Fruit fly (Drosophila melanogaster): ENCODE data around the gene brk.

The brk gene

dm6 chrX:7299399-7300355 lies 8.1 kb upstream of the brk start (continued):
- peak; percentile 62 for TF ChIP-seq phol (tag; optimal IDR thresholded peaks at IDR 0.05)
- no peak for TF ChIP-seq psq (GFP tag; optimal IDR thresholded peaks at IDR 0.05)
- peak; percentile 67 for TF ChIP-seq CG18599 (GFP tag; optimal IDR thresholded peaks at IDR 0.05)
- TF ChIP-seq bab2 (GFP tag; optimal IDR thresholded peaks at IDR 0.05) = peak; percentile 13
- TF ChIP-seq crp (GFP tag; optimal IDR thresholded peaks at IDR 0.05) = no peak
- TF ChIP-seq CG10321 (GFP tag; IDR thresholded peaks at IDR 0.05) = no peak
- peak; percentile 38 for TF ChIP-seq CG7786 (GFP tag; optimal IDR thresholded peaks at IDR 0.05)
- TF ChIP-seq rib (GFP tag; IDR thresholded peaks at IDR 0.05) = no peak
- TF ChIP-seq CG16815 (GFP tag; optimal IDR thresholded peaks at IDR 0.05) = peak; percentile 18
- no peak; the same call in 1 of the 2 replicates for TF ChIP-seq HLH3B (GFP tag; IDR thresholded peaks at IDR 0.05)
- TF ChIP-seq insv (GFP tag; optimal IDR thresholded peaks at IDR 0.05) = no peak
- TF ChIP-seq ewg (GFP tag; optimal IDR thresholded peaks at IDR 0.05) = peak; percentile 36
- peak; percentile 21 for TF ChIP-seq slp2 (GFP tag; optimal IDR thresholded peaks at IDR 0.05)
- peak; percentile 27 to 33 for TF ChIP-seq dpn (GFP tag; optimal IDR thresholded peaks at IDR 0.05)
- TF ChIP-seq Eip74EF (GFP tag; optimal IDR thresholded peaks at IDR 0.05) = peak in 1 of 2 experiments; percentile 19
- TF ChIP-seq Fer1 (GFP tag; optimal IDR thresholded peaks at IDR 0.05) = peak; percentile 17
- TF ChIP-seq sug (tag; optimal IDR thresholded peaks at IDR 0.05) = no peak
- no peak; the same call in 2 of the 3 replicates for TF ChIP-seq zfh1 (GFP tag; IDR thresholded peaks at IDR 0.05)
- TF ChIP-seq Dip3 (GFP tag; optimal IDR thresholded peaks at IDR 0.05) = peak; percentile 53
- TF ChIP-seq HLH4C (GFP tag; IDR thresholded peaks at IDR 0.05; ENCODE audit: partially characterized antibody) = no peak
- peak; percentile 36 for TF ChIP-seq abd-A (tag; optimal IDR thresholded peaks at IDR 0.05)
- peak; percentile 38 for TF ChIP-seq Blimp-1 (GFP tag; optimal IDR thresholded peaks at IDR 0.05)
- no peak for TF ChIP-seq ara (GFP tag; IDR thresholded peaks at IDR 0.05)
- TF ChIP-seq CG10209 (GFP tag; optimal IDR thresholded peaks at IDR 0.05) = peak; percentile 39
- TF ChIP-seq tx (GFP tag; optimal IDR thresholded peaks at IDR 0.05) = peak; percentile 41
- TF ChIP-seq Tbp (GFP tag; optimal IDR thresholded peaks at IDR 0.05) = no peak
- TF ChIP-seq MBD-R2 (GFP tag; IDR thresholded peaks at IDR 0.05) = no peak
- TF ChIP-seq fd3F (GFP tag; optimal IDR thresholded peaks at IDR 0.05) = peak; percentile 1
- TF ChIP-seq CG6791 (GFP tag; IDR thresholded peaks at IDR 0.05; ENCODE audit: partially characterized antibody) = no peak
- TF ChIP-seq Awh (GFP tag; IDR thresholded peaks at IDR 0.05) = no peak
- no peak for TF ChIP-seq CG33213 (GFP tag; optimal IDR thresholded peaks at IDR 0.05)
- no peak for TF ChIP-seq pzg (GFP tag; optimal IDR thresholded peaks at IDR 0.05)
- TF ChIP-seq pan (optimal IDR thresholded peaks at IDR 0.05) = no peak
- TF ChIP-seq pan (GFP tag; optimal IDR thresholded peaks at IDR 0.05 in 1 of 2, IDR thresholded peaks at IDR 0.05 in 1 of 2) = peak in 1 of 2 experiments; percentile 52
- peak; percentile 12 for TF ChIP-seq CG10274 (GFP tag; optimal IDR thresholded peaks at IDR 0.05)
- peak; percentile 2 for TF ChIP-seq Mad (GFP tag; optimal IDR thresholded peaks at IDR 0.05)
- TF ChIP-seq pnt (GFP tag; optimal IDR thresholded peaks at IDR 0.05) = no peak
- TF ChIP-seq ac (GFP tag; optimal IDR thresholded peaks at IDR 0.05) = no peak
- TF ChIP-seq CG7357 (GFP tag; IDR thresholded peaks at IDR 0.05) = peak; percentile 50; the same call in 2 of the 3 replicates
- TF ChIP-seq Rfx (GFP tag; IDR thresholded peaks at IDR 0.05) = peak; percentile 52
- peak; percentile 35 for TF ChIP-seq mirr (GFP tag; optimal IDR thresholded peaks at IDR 0.05)
- TF ChIP-seq ase (GFP tag; IDR thresholded peaks at IDR 0.05) = 0 out of 3 replicates have a peak, but pooled peaks have one; percentile 40
- TF ChIP-seq sob (GFP tag; IDR thresholded peaks at IDR 0.05) = 0 out of 2 replicates have a peak, but pooled peaks have one; percentile 19
- TF ChIP-seq CG30403 (GFP tag; optimal IDR thresholded peaks at IDR 0.05) = peak; percentile 65
- 0 out of 2 replicates have a peak, but pooled peaks have one; percentile 19 for TF ChIP-seq wor (GFP tag; IDR thresholded peaks at IDR 0.05)
- no peak for TF ChIP-seq GATAe (GFP tag; conservative IDR thresholded peaks at IDR 0.05)
- TF ChIP-seq ato (GFP tag; IDR thresholded peaks at IDR 0.05; ENCODE audit: partially characterized antibody) = peak; percentile 9; the same call in 1 of the 2 replicates
- TF ChIP-seq HmgZ (tag; optimal IDR thresholded peaks at IDR 0.05) = no peak
